Worm (Caenorhabditis elegans): ENCODE measurements around the gene erl-1.

ce11 chrIV:12289149-12289548 lies 1.4 kb downstream of the erl-1 start, which contains the start of gene C42C1.9:
- TF ChIP-seq ceh-28 (tag; optimal IDR thresholded peaks at IDR 0.05) = no peak
- TF ChIP-seq unc-62 (GFP tag; optimal IDR thresholded peaks at IDR 0.05) = no peak
- no peak for TF ChIP-seq zag-1 (tag; optimal IDR thresholded peaks at IDR 0.05)
- no peak for TF ChIP-seq fos-1 (tag; optimal IDR thresholded peaks at IDR 0.05)
- TF ChIP-seq egl-27 (tag; optimal IDR thresholded peaks at IDR 0.05) = no peak
- TF ChIP-seq elt-3 (tag; optimal IDR thresholded peaks at IDR 0.05) = no peak
- no peak for TF ChIP-seq nhr-76 (tag; optimal IDR thresholded peaks at IDR 0.05)
- no peak for TF ChIP-seq daf-12 (tag; optimal IDR thresholded peaks at IDR 0.05)
- TF ChIP-seq fkh-10 (GFP tag; optimal IDR thresholded peaks at IDR 0.05) = no peak
- TF ChIP-seq unc-39 (tag; optimal IDR thresholded peaks at IDR 0.05) = no peak
- TF ChIP-seq pqm-1 (tag; optimal IDR thresholded peaks at IDR 0.05) = no peak
- no peak for TF ChIP-seq nhr-77 (tag; optimal IDR thresholded peaks at IDR 0.05)

All from whole organism, L3 larva.